Fruit fly (Drosophila melanogaster) S2 (cell line): ENCODE data around the gene CecA2.

Experiments
- CG8478 ChIP-seq: fragments of >200 bp; optimal IDR thresholded peaks from 2 replicates; lab custom pipeline; 2018
- CTCF ChIP-seq, 2 experiments: fragments of >200 bp; optimal IDR thresholded peaks; 2 replicates each; lab custom pipeline; 2018

The CecA2 gene

DNA sequence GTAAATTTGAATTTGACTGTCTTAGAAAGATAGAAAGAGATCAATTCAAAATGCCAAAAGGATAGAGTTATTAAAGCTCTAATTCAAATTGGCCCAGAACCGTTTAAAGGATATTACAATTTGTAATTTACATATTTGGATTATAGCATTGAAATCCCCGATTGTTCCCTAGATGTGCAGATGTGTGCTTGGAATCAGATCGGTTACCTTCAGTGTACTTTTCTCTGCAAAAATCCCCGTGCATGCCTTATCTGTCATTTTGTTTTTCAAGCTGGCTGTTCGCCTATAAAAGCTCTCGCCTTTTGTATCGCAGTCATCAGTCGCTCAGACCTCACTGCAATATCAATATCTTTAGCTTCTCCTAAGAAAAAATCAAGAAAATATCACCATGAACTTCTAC is 1.4 kb upstream of the CecA2 start, which contains the start of gene CecA1:
CecA1 (plus strand) TSS at position 315 of the 400 bp plus-strand sequence.
- TF ChIP-seq CG8478 (lab: Kevin White, UChicago) (no peak), CTCF (optimal IDR thresholded peaks at IDR 0.05; lab: Kevin White, UChicago) (no peak)

DNA sequence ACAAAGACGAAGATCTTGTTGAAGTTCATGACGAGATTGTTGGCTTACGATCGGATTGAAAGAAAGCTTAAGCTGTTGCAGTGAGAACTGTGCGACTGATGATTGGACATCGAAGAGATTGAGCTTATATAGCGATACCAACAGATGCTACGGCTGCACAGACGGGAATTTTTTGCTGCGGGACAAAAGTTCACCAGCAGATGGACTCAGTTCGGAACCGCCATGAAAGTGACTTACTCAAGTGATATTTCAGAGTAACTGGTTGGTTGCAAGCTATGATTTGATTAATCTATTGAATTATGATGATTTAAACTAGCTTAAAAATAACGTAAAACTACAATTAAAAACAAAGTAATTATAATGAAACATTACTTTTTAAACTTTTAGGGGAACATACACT is 1.7 kb downstream of the CecA2 start, which contains the start of gene CecB:
CecB (minus strand) TSS at position 101 of the 400 bp plus-strand sequence.
- no peak for TF ChIP-seq CG8478 (lab: Kevin White, UChicago)
- TF ChIP-seq CTCF (optimal IDR thresholded peaks at IDR 0.05; lab: Kevin White, UChicago), result no peak

dm6 chr3R:30215020-30215419 is 3.1 kb downstream of the CecA2 start:
- TF ChIP-seq CG8478 (lab: Kevin White, UChicago), result no peak
- TF ChIP-seq CTCF (optimal IDR thresholded peaks at IDR 0.05; lab: Kevin White, UChicago), result no peak

dm6 chr3R:30216210-30216609 is 4.3 kb downstream of the CecA2 start, which contains the start of gene CecC:
TSS of gene CecC (plus strand) at chr3R:30216484.
- no peak for TF ChIP-seq CG8478 (lab: Kevin White, UChicago)
- no peak for TF ChIP-seq CTCF (optimal IDR thresholded peaks at IDR 0.05; lab: Kevin White, UChicago)

- no peak for TF ChIP-seq CG8478 (lab: Kevin White, UChicago)
- no peak for TF ChIP-seq CTCF (optimal IDR thresholded peaks at IDR 0.05; lab: Kevin White, UChicago)
Observed at dm6 chr3R:30222236-30222635, 10.3 kb downstream of the CecA2 start.

dm6 chr3R:30224577-30224976 is 12.6 kb downstream of the CecA2 start:
- no peak for TF ChIP-seq CTCF (optimal IDR thresholded peaks at IDR 0.05; lab: Kevin White, UChicago)
- no peak for TF ChIP-seq CG8478 (lab: Kevin White, UChicago)

DNA sequence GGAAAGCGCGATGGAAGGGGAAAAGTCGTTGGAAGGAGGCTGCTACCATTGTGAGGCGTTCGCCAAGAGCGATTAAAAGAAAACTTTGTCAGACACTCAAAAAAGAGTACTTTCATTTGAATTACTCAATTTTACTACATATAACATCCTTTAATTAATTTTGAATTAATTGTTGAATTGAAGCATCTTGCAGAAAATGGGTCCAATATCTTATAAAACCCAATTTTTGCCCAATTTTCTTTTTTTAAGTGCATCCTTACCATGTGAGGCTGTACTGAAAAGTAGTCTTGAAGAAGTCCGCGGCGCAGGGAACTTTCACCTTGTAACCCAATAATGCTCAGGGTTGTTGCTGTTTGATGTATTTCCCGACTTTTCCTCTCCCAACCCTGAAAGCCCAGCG is 23.3 kb downstream of the CecA2 start:
- TF ChIP-seq CG8478 (lab: Kevin White, UChicago) (no peak), CTCF (optimal IDR thresholded peaks at IDR 0.05; lab: Kevin White, UChicago) (no peak)

DNA sequence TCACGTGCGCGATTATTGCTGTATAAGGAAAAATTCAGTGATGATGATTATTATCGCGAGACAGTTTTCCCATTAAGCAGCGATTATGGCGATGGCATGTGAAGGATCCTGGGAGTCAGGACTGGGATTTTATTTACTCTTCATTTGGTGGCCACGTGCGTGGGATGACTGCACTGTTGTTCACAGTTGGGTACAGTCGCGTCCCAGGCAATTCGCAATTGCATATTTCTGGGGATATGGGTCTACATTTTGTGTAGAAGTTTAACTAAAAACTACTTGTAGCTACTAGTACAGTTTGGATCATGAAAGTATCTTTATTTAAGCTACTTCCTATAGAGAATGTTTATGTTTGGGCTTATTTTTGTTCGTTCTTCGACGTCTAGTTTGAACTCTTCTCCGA is 25.0 kb downstream of the CecA2 start:
- no peak for TF ChIP-seq CTCF (optimal IDR thresholded peaks at IDR 0.05; lab: Kevin White, UChicago)
- no peak for TF ChIP-seq CG8478 (lab: Kevin White, UChicago)

DNA sequence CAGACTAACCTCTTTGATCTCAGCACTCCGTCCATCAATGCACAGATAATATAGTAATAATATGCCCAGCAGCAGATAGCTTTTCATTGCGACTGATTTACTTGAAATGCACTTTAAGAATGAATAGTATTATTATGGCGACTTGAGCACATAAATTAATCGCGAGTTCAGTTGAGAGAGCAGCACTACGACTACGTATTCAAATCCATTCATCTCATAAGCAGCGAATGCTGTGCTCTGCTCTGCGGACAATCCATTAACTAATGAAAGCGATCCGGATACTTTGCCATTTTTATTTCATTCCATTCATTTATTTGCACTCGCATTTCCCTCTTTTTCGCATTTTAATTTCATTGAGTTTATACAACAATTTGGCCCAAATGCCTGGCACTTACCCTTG is 25.7 kb downstream of the CecA2 start, which contains the start of gene CG43448:
CG43448 (minus strand) TSS at position 101 of the 400 bp plus-strand sequence.
- no peak for TF ChIP-seq CG8478 (lab: Kevin White, UChicago)
- no peak for TF ChIP-seq CTCF (optimal IDR thresholded peaks at IDR 0.05; lab: Kevin White, UChicago)

DNA sequence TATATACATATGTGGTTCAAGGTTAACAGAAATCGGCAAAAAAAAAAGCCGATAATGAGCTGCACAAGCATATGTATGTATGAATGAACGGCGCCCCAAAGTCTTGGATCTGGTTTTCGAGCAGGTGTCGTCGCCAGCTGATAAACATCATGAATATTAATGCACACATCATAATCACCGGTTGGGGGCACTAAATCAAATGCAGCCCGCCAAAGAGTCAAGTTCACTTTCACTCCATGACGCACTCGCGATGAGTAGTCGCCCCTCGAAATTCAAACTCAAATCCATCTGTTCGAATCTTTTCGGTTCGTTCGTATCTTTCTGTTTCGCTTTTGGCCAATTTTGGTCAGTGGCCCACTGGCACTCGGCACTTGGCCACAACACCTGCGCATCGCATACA is 28.3 kb downstream of the CecA2 start:
- no peak for TF ChIP-seq CG8478 (lab: Kevin White, UChicago)
- TF ChIP-seq CTCF (optimal IDR thresholded peaks at IDR 0.05; lab: Kevin White, UChicago), result no peak

- no peak for TF ChIP-seq CTCF (optimal IDR thresholded peaks at IDR 0.05; lab: Kevin White, UChicago)
- TF ChIP-seq CG8478 (lab: Kevin White, UChicago), result no peak
Observed at dm6 chr3R:30243262-30243815, 31.4 kb downstream of the CecA2 start, which contains the start of gene CG9737. TSS of gene CG9737 (minus strand) at chr3R:30243312.

dm6 chr3R:30245739-30246589 is 34.0 kb downstream of the CecA2 start:
- TF ChIP-seq CTCF (optimal IDR thresholded peaks at IDR 0.05; lab: Kevin White, UChicago) (no peak), CG8478 (lab: Kevin White, UChicago) (no peak)

DNA sequence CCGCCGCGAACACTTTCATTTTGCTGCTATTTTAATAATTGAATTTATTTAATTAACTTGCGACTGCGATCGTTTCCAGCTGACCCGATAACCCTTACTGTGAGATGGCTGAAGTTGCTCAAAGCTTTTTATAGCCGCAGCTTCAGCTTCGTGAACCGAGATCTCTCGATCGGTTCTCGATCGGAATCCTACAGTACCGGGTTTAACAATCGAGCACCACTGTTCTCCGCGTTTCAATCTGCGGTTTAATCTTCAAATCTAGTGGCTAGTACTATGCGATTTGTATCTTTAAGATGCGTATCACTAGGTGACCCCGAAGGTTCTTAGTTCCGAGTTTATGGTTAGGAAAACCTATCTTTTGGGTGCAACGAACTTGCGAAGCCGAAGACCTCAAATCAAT is 34.6 kb downstream of the CecA2 start, which contains the start of gene CG9733:
CG9733 (minus strand) TSS at position 101 of the 400 bp plus-strand sequence.
- TF ChIP-seq CTCF (optimal IDR thresholded peaks at IDR 0.05; lab: Kevin White, UChicago) (no peak), CG8478 (lab: Kevin White, UChicago) (no peak)

- TF ChIP-seq CTCF (optimal IDR thresholded peaks at IDR 0.05; lab: Kevin White, UChicago), result no peak
- TF ChIP-seq CG8478 (lab: Kevin White, UChicago), result no peak
Observed at dm6 chr3R:30247802-30248363, 35.9 kb downstream of the CecA2 start.

- TF ChIP-seq CTCF (optimal IDR thresholded peaks at IDR 0.05; lab: Kevin White, UChicago) (no peak), CG8478 (lab: Kevin White, UChicago) (no peak)
Observed at dm6 chr3R:30248565-30248964, 36.6 kb downstream of the CecA2 start.
